Fruit fly (Drosophila melanogaster) whole organism, prepupa: ENCODE results near the gene CG31278.
A peak's percentile ranks its signal among the peaks of the same experiment; 100 is the strongest.

ENCODE experiments used
- Blimp-1 ChIP-seq: fragments of 200-800 bp; sonication (Bioruptor generic); optimal IDR thresholded peaks from 3 replicates; lab custom pipeline; 2017; ENCODE audit warnings: missing biosample characterization, missing genetic modification characterization, mild to moderate bottlenecking, moderate library complexity, missing genetic modification reagents
- CG10631 ChIP-seq: fragments of 200-800 bp; sonication (Bioruptor generic); optimal IDR thresholded peaks from 2 replicates; lab custom pipeline; 2016; ENCODE audit warnings: missing biosample characterization, missing genetic modification characterization
- CG10669 ChIP-seq: fragments of 200-800 bp; sonication (Bioruptor generic); optimal IDR thresholded peaks from 3 replicates; lab custom pipeline; 2018; ENCODE audit warnings: missing biosample characterization, mild to moderate bottlenecking, missing genetic modification characterization, moderate library complexity
- CG11294 ChIP-seq: fragments of 200-800 bp; sonication (Bioruptor generic); IDR thresholded peaks from 2 replicates; pipeline ENCODE4 v1.3.6; 2022; ENCODE audit warnings: missing biosample characterization, missing genetic modification characterization
- CG11902 ChIP-seq: fragments of 200-800 bp; sonication (Bioruptor generic); optimal IDR thresholded peaks from 3 replicates; lab custom pipeline; 2016; ENCODE audit warnings: missing biosample characterization, missing genetic modification characterization
- CG15336 ChIP-seq: fragments of 200-800 bp; sonication (Bioruptor generic); IDR thresholded peaks from 2 replicates; pipeline ENCODE4 v1.3.6; 2022; ENCODE audit warnings: missing biosample characterization, missing genetic modification characterization
- CG1621 ChIP-seq: fragments of 200-800 bp; sonication (Bioruptor generic); optimal IDR thresholded peaks from 3 replicates; lab custom pipeline; 2018; ENCODE audit warnings: missing biosample characterization, mild to moderate bottlenecking, missing genetic modification characterization
- CG3032 ChIP-seq: fragments of 200-800 bp; optimal IDR thresholded peaks from 2 replicates; lab custom pipeline; 2019; ENCODE audit warnings: missing biosample characterization, mild to moderate bottlenecking, missing genetic modification characterization, moderate library complexity
- CG32006 ChIP-seq: fragments of 200-800 bp; sonication (Bioruptor generic); optimal IDR thresholded peaks from 3 replicates; lab custom pipeline; 2017; ENCODE audit warnings: missing biosample characterization, mild to moderate bottlenecking, missing genetic modification characterization
- CG34406 ChIP-seq: fragments of 200-800 bp; sonication (Bioruptor generic); optimal IDR thresholded peaks from 3 replicates; lab custom pipeline; 2016; ENCODE audit warnings: missing biosample characterization, missing genetic modification characterization
- CG3919 ChIP-seq: fragments of 200-800 bp; sonication (Bioruptor generic); optimal IDR thresholded peaks from 3 replicates; lab custom pipeline; 2016; ENCODE audit warnings: missing biosample characterization, missing genetic modification characterization
- CG6163 ChIP-seq: fragments of 200-800 bp; sonication (Bioruptor generic); IDR thresholded peaks from 3 replicates; pipeline ENCODE4 v1.3.6; 2022; ENCODE audit warnings: missing biosample characterization, missing genetic modification characterization
- CG7368 ChIP-seq: fragments of 200-800 bp; sonication (Bioruptor generic); optimal IDR thresholded peaks from 3 replicates; lab custom pipeline; 2016; ENCODE audit warnings: missing biosample characterization, missing genetic modification characterization
- CG8119 ChIP-seq: fragments of 200-800 bp; sonication (Bioruptor generic); IDR thresholded peaks from 3 replicates; pipeline ENCODE4 v1.3.6; 2022; ENCODE audit warnings: missing biosample characterization, missing genetic modification characterization
- CG8319 ChIP-seq: fragments of 200-800 bp; sonication (Bioruptor generic); optimal IDR thresholded peaks from 3 replicates; lab custom pipeline; 2016; ENCODE audit warnings: missing biosample characterization, missing genetic modification characterization
- Eip75B ChIP-seq: fragments of 200-800 bp; sonication (Bioruptor generic); optimal IDR thresholded peaks from 3 replicates; lab custom pipeline; 2016; ENCODE audit warnings: missing biosample characterization, missing genetic modification characterization
- Ets21C ChIP-seq: fragments of 200-800 bp; sonication (Bioruptor generic); optimal IDR thresholded peaks from 3 replicates; lab custom pipeline; 2016; ENCODE audit warnings: missing biosample characterization, missing genetic modification characterization
- Gug ChIP-seq: fragments of 200-800 bp; sonication (Bioruptor generic); IDR thresholded peaks from 2 replicates; pipeline ENCODE4 v1.3.6; 2022; ENCODE audit warnings: missing biosample characterization, missing genetic modification characterization
- Hr39 ChIP-seq: fragments of 200-800 bp; sonication (Bioruptor generic); optimal IDR thresholded peaks from 2 replicates; lab custom pipeline; 2016; ENCODE audit warnings: missing biosample characterization, missing genetic modification characterization
- Hr4 ChIP-seq: fragments of 200-800 bp; sonication (Bioruptor generic); optimal IDR thresholded peaks from 3 replicates; lab custom pipeline; 2016; ENCODE audit warnings: missing biosample characterization, missing genetic modification characterization
- Met ChIP-seq: fragments of 200-800 bp; sonication (Bioruptor generic); optimal IDR thresholded peaks from 3 replicates; lab custom pipeline; 2016; ENCODE audit warnings: missing biosample characterization, missing genetic modification characterization
- Smox ChIP-seq: fragments of 200-800 bp; sonication (Bioruptor generic); optimal IDR thresholded peaks from 3 replicates; lab custom pipeline; 2016; ENCODE audit warnings: missing biosample characterization, missing genetic modification characterization
- Sox102F ChIP-seq: fragments of 200-800 bp; sonication (Bioruptor generic); optimal IDR thresholded peaks from 2 replicates; lab custom pipeline; 2016; ENCODE audit warnings: missing biosample characterization, mild to moderate bottlenecking, missing genetic modification characterization
- Sox15 ChIP-seq: fragments of 200-800 bp; sonication (Bioruptor generic); optimal IDR thresholded peaks from 3 replicates; lab custom pipeline; 2016; ENCODE audit warnings: missing biosample characterization, missing genetic modification characterization
- acj6 ChIP-seq: fragments of 200-800 bp; sonication (Bioruptor generic); optimal IDR thresholded peaks from 3 replicates; lab custom pipeline; 2016; ENCODE audit warnings: missing biosample characterization, missing genetic modification characterization
- cyc ChIP-seq: fragments of 200-800 bp; sonication (Bioruptor generic); optimal IDR thresholded peaks from 3 replicates; lab custom pipeline; 2016; ENCODE audit warnings: missing biosample characterization, missing genetic modification characterization
- dac ChIP-seq: fragments of 200-800 bp; sonication (Bioruptor generic); optimal IDR thresholded peaks from 2 replicates; lab custom pipeline; 2017; ENCODE audit warnings: missing biosample characterization, mild to moderate bottlenecking, missing genetic modification characterization
- dsx ChIP-seq: fragments of 200-800 bp; optimal IDR thresholded peaks from 3 replicates; lab custom pipeline; 2019; ENCODE audit warnings: missing biosample characterization, mild to moderate bottlenecking, missing genetic modification characterization, moderate library complexity; ENCODE audit not compliant: poor library complexity, severe bottlenecking
- eg ChIP-seq: fragments of 200-800 bp; sonication (Bioruptor generic); IDR thresholded peaks from 3 replicates; pipeline ENCODE4 v1.3.6; 2022; ENCODE audit warnings: missing biosample characterization, missing genetic modification characterization
- fd59A ChIP-seq: fragments of 200-800 bp; sonication (Bioruptor generic); optimal IDR thresholded peaks from 2 replicates; lab custom pipeline; 2017; ENCODE audit warnings: missing biosample characterization, mild to moderate bottlenecking, missing genetic modification characterization, missing genetic modification reagents
- fd85E ChIP-seq: fragments of 200-800 bp; sonication (Bioruptor generic); optimal IDR thresholded peaks from 3 replicates; lab custom pipeline; 2016; ENCODE audit warnings: missing biosample characterization, missing genetic modification characterization
- lz ChIP-seq: fragments of 200-800 bp; sonication (Bioruptor generic); optimal IDR thresholded peaks from 3 replicates; lab custom pipeline; 2016; ENCODE audit warnings: missing biosample characterization, missing genetic modification characterization
- net ChIP-seq: fragments of 200-800 bp; sonication (Bioruptor generic); optimal IDR thresholded peaks from 3 replicates; lab custom pipeline; 2016; ENCODE audit warnings: missing biosample characterization, missing genetic modification characterization
- pdm3 ChIP-seq: fragments of 200-800 bp; sonication (Bioruptor generic); optimal IDR thresholded peaks from 3 replicates; lab custom pipeline; 2016; ENCODE audit warnings: missing biosample characterization, missing genetic modification characterization
- salr ChIP-seq, 2 experiments: fragments of 200-800 bp; sonication (Bioruptor generic); optimal IDR thresholded peaks; 3 replicates each; lab custom pipeline; 2016 to 2018; ENCODE audit warnings: missing biosample characterization in 2 of 2, missing genetic modification characterization in 2 of 2, mild to moderate bottlenecking in 1 of 2
- spab ChIP-seq: fragments of 200-800 bp; sonication (Bioruptor generic); optimal IDR thresholded peaks from 2 replicates; lab custom pipeline; 2017; ENCODE audit warnings: missing biosample characterization, mild to moderate bottlenecking, missing genetic modification characterization, missing genetic modification reagents
- svp ChIP-seq: fragments of 200-800 bp; sonication (Bioruptor generic); peaks from one replicate; lab custom pipeline; 2016; ENCODE audit warnings: missing biosample characterization, missing genetic modification characterization
- topi ChIP-seq: fragments of 200-800 bp; sonication (Bioruptor generic); optimal IDR thresholded peaks from 3 replicates; lab custom pipeline; 2016; ENCODE audit warnings: missing biosample characterization, missing genetic modification characterization
- vri ChIP-seq: fragments of 200-800 bp; sonication (Bioruptor generic); optimal IDR thresholded peaks from 3 replicates; lab custom pipeline; 2016; ENCODE audit warnings: missing biosample characterization, mild to moderate bottlenecking, missing genetic modification characterization

CG31278 gene

DNA sequence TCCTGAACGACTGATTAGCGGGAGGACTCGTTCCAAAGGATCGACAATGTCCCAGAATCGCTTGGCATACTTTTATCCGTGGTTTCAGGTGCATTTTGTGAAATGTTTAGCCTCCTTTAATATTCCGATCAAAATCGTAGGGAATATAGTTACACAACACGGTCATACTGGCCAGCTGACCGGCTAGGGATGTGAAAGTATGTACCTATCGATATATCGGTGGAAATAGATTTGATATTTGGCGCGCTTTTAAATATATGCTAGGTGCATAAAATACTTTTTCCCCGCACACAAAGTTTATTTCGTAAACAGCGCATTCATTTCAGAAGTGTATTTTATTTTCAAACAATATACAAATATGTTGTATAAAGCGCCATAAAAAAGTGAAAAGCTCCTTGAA lies at the start of gene CG31278:
Gene CG31278 (minus strand): TSS at position 172 of the 400 bp plus-strand sequence.
- no peak for TF ChIP-seq spab (GFP tag; lab: Kevin White, UChicago)
- TF ChIP-seq CG8319 (GFP tag; lab: Kevin White, UChicago): no peak
- TF ChIP-seq Ets21C (GFP tag; lab: Kevin White, UChicago): no peak
- no peak for TF ChIP-seq Sox102F
- no peak for TF ChIP-seq fd59A (GFP tag; lab: Kevin White, UChicago)
- TF ChIP-seq CG11902 (GFP tag; lab: Kevin White, UChicago): no peak
- no peak for TF ChIP-seq CG15336 (GFP tag; lab: Robert Waterston, UW)
- TF ChIP-seq, all 60 proteins: peak for 0

- TF ChIP-seq Met (no peak), Smox (GFP tag; lab: Kevin White, UChicago) (no peak), CG8319 (GFP tag; lab: Kevin White, UChicago) (no peak), Eip75B (GFP tag; lab: Kevin White, UChicago) (no peak), CG3032 (tag; lab: Kevin White, UChicago) (no peak), lz (GFP tag; lab: Kevin White, UChicago) (no peak), cyc (GFP tag; lab: Kevin White, UChicago) (no peak), CG8119 (GFP tag; lab: Robert Waterston, UW) (no peak), acj6 (no peak), CG34406 (GFP tag; lab: Kevin White, UChicago) (no peak), svp (GFP tag; lab: Kevin White, UChicago) (no peak), Gug (GFP tag; lab: Robert Waterston, UW) (no peak), pdm3 (no peak), vri (GFP tag; lab: Kevin White, UChicago) (no peak), spab (GFP tag; lab: Kevin White, UChicago) (no peak), CG7368 (no peak)
These were observed 47.4 kb upstream of the CG31278 start, which contains the start of gene CG14691 for dm6 chr3R:10755534-10755933. TSS of gene CG14691 (minus strand) at chr3R:10755634.

DNA sequence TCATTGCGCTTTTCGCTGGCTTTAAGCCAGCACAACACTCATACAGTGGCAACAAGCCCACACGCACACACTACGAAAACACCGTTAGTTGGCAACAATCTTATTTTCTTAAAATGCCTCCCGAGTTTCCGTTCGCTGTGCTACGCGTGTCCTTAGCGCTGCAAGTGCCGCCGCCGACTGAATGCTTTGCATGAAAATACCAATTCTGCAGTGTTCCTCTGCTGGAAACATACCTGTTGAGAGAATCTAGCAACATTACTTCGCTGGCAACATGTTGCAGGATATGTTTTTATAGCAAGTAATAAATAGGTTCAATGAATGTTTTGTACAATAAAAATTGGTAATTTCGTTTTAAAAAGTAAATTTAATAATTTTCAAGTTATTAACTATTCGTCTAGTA lies 42.9 kb upstream of the CG31278 start, which contains the start of gene TkR86C:
Gene TkR86C (minus strand): TSS at position 168 of the 400 bp plus-strand sequence.
- TF ChIP-seq CG10669 (GFP tag; lab: Kevin White, UChicago): no peak
- no peak for TF ChIP-seq Blimp-1 (GFP tag; lab: Kevin White, UChicago)
- TF ChIP-seq CG10631 (GFP tag; lab: Kevin White, UChicago): no peak
- no peak for TF ChIP-seq fd59A (GFP tag; lab: Kevin White, UChicago)
- no peak for TF ChIP-seq acj6
- no peak for TF ChIP-seq CG34406 (GFP tag; lab: Kevin White, UChicago)
- no peak for TF ChIP-seq salr (GFP tag; optimal IDR thresholded peaks at IDR 0.05; lab: Kevin White, UChicago)
- TF ChIP-seq topi (GFP tag; lab: Kevin White, UChicago): no peak
- TF ChIP-seq CG8319 (GFP tag; lab: Kevin White, UChicago): no peak
- no peak for TF ChIP-seq CG11902 (GFP tag; lab: Kevin White, UChicago)
- TF ChIP-seq CG6163 (GFP tag; lab: Robert Waterston, UW): no peak
- TF ChIP-seq CG11294 (GFP tag; lab: Robert Waterston, UW): no peak
- no peak for TF ChIP-seq Eip75B (GFP tag; lab: Kevin White, UChicago)
- no peak for TF ChIP-seq Hr39
- TF ChIP-seq Met: no peak
- no peak for TF ChIP-seq CG1621
- no peak for TF ChIP-seq Hr4

dm6 chr3R:10747650-10748049 lies 39.5 kb upstream of the CG31278 start:
- TF ChIP-seq Hr39: peak; percentile 10
- TF ChIP-seq CG3919 (GFP tag; lab: Kevin White, UChicago): no peak
- no peak for TF ChIP-seq dsx (GFP tag; lab: Kevin White, UChicago)
- TF ChIP-seq Sox15: no peak
- no peak for TF ChIP-seq fd85E (GFP tag; lab: Kevin White, UChicago)
- TF ChIP-seq svp (GFP tag; lab: Kevin White, UChicago): peak; percentile 42
- TF ChIP-seq net (GFP tag; lab: Kevin White, UChicago): no peak
- peak; percentile 9 for TF ChIP-seq CG32006 (GFP tag; lab: Kevin White, UChicago)
- TF ChIP-seq CG1621: no peak
- no peak for TF ChIP-seq dac (GFP tag; lab: Kevin White, UChicago)
- no peak for TF ChIP-seq topi (GFP tag; lab: Kevin White, UChicago)
- TF ChIP-seq eg (GFP tag; lab: Robert Waterston, UW): no peak
